Worm (Caenorhabditis elegans) whole organism, L4 larva: ENCODE data around the gene fbxa-81.

ENCODE experiments used
- ama-1 ChIP-seq: fragments of 150-350 bp; optimal IDR thresholded peaks from 2 replicates; lab custom pipeline; 2014; ENCODE audit warnings: inconsistent platforms, mixed read lengths
- daf-16 ChIP-seq, 3 experiments: sonication (generic microtip); optimal IDR thresholded peaks; 2 replicates each; lab custom pipeline; 2016 to 2017; ENCODE audit warnings: missing genetic modification characterization in 3 of 3, missing genetic modification reagents in 3 of 3, mild to moderate bottlenecking in 2 of 3, missing compliant biosample characterization in 2 of 3, missing biosample characterization in 1 of 3, moderate library complexity in 1 of 3
- dpl-1 ChIP-seq: fragments of 150-350 bp; optimal IDR thresholded peaks from 2 replicates; lab custom pipeline; 2014; ENCODE audit warnings: missing biosample characterization, missing genetic modification reagents, missing genetic modification characterization
- lin-13 ChIP-seq: fragments of 150-350 bp; optimal IDR thresholded peaks from 2 replicates; lab custom pipeline; 2014; ENCODE audit warnings: missing biosample characterization, missing genetic modification reagents, missing genetic modification characterization
- pha-4 ChIP-seq, 2 experiments: fragments of 150-350 bp in 1 of 2; fragments of 200-800 bp in 1 of 2; sonication (Bioruptor generic) in 1 of 2; IDR thresholded peaks in 1 of 2; optimal IDR thresholded peaks in 1 of 2; 2 replicates each; pipeline versions ENCODE4 v1.3.6 to Lab custom; 2014 to 2022; ENCODE audit warnings: missing genetic modification characterization in 2 of 2, missing genetic modification reagents in 2 of 2, missing biosample characterization in 1 of 2, missing compliant biosample characterization in 1 of 2
- snpc-1.2 ChIP-seq: fragments of 200-800 bp; sonication (Bioruptor generic); IDR thresholded peaks from 2 replicates; pipeline ENCODE4 v1.3.6; 2022; ENCODE audit warnings: missing genetic modification reagents, missing genetic modification characterization, missing compliant biosample characterization
- unc-39 ChIP-seq: sonication (generic microtip); optimal IDR thresholded peaks from 2 replicates; lab custom pipeline; 2017; ENCODE audit warnings: missing biosample characterization, missing genetic modification characterization
- unc-62 ChIP-seq, 3 experiments: fragments of 150-350 bp in 1 of 3; sonication (generic microtip); optimal IDR thresholded peaks in 2 of 3; peaks in 1 of 3; 1 replicate in 1 of 3; 2 replicates in 2 of 3; lab custom pipeline; 2014 to 2017; ENCODE audit warnings: missing biosample characterization in 3 of 3, missing genetic modification characterization in 3 of 3, missing genetic modification reagents in 3 of 3, missing genotype in 1 of 3
- zag-1 ChIP-seq: fragments of 150-350 bp; optimal IDR thresholded peaks from 2 replicates; lab custom pipeline; 2014; ENCODE audit warnings: missing biosample characterization, missing genetic modification characterization

DNA sequence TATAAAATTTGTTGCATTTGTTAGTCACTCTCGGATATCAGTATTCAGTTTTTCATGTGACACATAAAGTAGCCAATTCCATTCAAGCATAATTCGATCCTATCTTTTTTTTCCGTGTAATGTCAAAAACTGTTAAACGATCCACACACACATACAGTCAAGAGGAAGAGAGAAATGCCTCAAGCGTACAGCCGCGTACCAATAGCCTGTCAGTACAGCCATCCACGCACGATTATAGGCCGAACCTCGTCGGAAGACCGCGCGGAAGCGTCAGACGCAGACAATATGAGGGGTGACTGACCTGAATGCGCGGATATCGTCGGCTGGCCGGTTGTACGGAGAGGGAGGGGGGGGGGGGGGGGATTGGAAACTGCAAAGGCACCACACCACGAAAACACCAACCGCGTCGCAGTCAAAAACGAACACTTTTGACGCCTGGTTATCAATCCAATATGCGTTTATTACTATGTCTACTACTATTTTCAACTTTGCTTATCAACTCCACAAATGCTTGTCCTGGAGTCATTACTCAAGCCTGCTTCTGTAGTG, 35.8 kb upstream of the fbxa-81 start, which contains the start of gene let-4:
- TF ChIP-seq daf-16 (GFP tag; optimal IDR thresholded peaks at IDR 0.05; lab: Kevin White, UChicago) (no peak), daf-16 (tag; optimal IDR thresholded peaks at IDR 0.05; lab: Kevin White, UChicago) (no peak), pha-4 (GFP tag; IDR thresholded peaks at IDR 0.05; lab: Robert Waterston, UW) (no peak), pha-4 (tag; optimal IDR thresholded peaks at IDR 0.05; lab: Kevin White, UChicago) (no peak), unc-39 (tag; lab: Kevin White, UChicago) (no peak), unc-62 (GFP tag; optimal IDR thresholded peaks at IDR 0.05 in 1 of 2; lab: Kevin White, UChicago) (peak in 1 of 2 experiments; percentile 95), unc-62 (tag; optimal IDR thresholded peaks at IDR 0.05; lab: Kevin White, UChicago) (no peak), dpl-1 (GFP tag; lab: Kevin White, UChicago) (no peak), ama-1 (lab: Kevin White, UChicago) (no peak), lin-13 (no peak), zag-1 (tag; lab: Kevin White, UChicago) (no peak), snpc-1.2 (GFP tag; lab: Robert Waterston, UW) (no peak)
